Worm (Caenorhabditis elegans): Measurements from ENCODE around the gene F08F3.8.

F08F3.8 gene

ce11 chrV:5459806-5460205 lies 27.4 kb upstream of the F08F3.8 start, which contains the start of gene ZC317.2:
TSS of gene ZC317.2 (plus strand) at chrV:5460106.
- TF ChIP-seq unc-130 (GFP tag; optimal IDR thresholded peaks at IDR 0.05), result no peak
- TF ChIP-seq aha-1 (tag), result peak; percentile 53

ce11 chrV:5454955-5455354 lies 22.6 kb upstream of the F08F3.8 start:
- TF ChIP-seq fkh-10 (GFP tag; optimal IDR thresholded peaks at IDR 0.05) (peak; percentile 74), mdl-1 (tag; optimal IDR thresholded peaks at IDR 0.05) (no peak)

DNA sequence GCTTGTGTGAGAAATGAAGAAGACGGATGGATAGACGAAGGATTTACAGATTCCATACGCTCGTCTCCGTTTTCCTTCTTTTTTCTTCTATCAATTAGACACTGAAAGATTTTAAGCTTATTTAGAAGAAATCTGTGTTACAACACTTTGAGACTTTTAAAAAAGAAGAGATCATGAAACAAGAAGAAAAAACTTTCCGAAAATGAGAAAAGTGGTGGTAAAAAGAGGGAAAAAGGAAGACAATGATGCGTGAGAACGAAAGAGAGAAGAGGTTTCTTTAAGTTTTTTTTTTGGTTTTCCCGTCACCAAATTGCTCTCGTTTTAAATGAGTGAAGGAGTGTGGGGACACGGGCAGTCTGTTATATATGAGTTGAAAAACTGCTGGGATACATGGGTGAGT lies 21.2 kb upstream of the F08F3.8 start, which contains the start of gene glc-3:
TSS of gene glc-3 (minus strand) at position 101 of the 400 bp plus-strand sequence.
- TF ChIP-seq nhr-76 (tag; optimal IDR thresholded peaks at IDR 0.05), result no peak
- TF ChIP-seq sdz-12 (GFP tag; optimal IDR thresholded peaks at IDR 0.05), result no peak
- no peak for TF ChIP-seq D1046.2 (GFP tag; IDR thresholded peaks at IDR 0.05)
- TF ChIP-seq nhr-25 (tag; optimal IDR thresholded peaks at IDR 0.05; ENCODE audit: borderline replicate concordance, insufficient read depth), result no peak
- TF ChIP-seq fos-1 (tag; optimal IDR thresholded peaks at IDR 0.05), result no peak
- TF ChIP-seq lin-15B (tag; optimal IDR thresholded peaks at IDR 0.05), result no peak
- TF ChIP-seq aha-1 (tag), result no peak
- TF ChIP-seq dmd-9 (GFP tag; IDR thresholded peaks at IDR 0.05), result no peak
- no peak for TF ChIP-seq zfp-2 (tag; optimal IDR thresholded peaks at IDR 0.05)
- no peak for TF ChIP-seq zfp-3 (GFP tag; conservative IDR thresholded peaks at IDR 0.05)
- TF ChIP-seq saeg-2 (GFP tag; IDR thresholded peaks at IDR 0.05), result no peak
- no peak for TF ChIP-seq ceh-28 (tag; optimal IDR thresholded peaks at IDR 0.05)
- no peak for TF ChIP-seq ama-1 (optimal IDR thresholded peaks at IDR 0.05)
- no peak for TF ChIP-seq snpc-1.2 (GFP tag; IDR thresholded peaks at IDR 0.05)
- no peak for TF ChIP-seq daf-16 (GFP tag; optimal IDR thresholded peaks at IDR 0.05)
- no peak for TF ChIP-seq daf-16 (tag; optimal IDR thresholded peaks at IDR 0.05)
- no peak for TF ChIP-seq nhr-77 (tag; optimal IDR thresholded peaks at IDR 0.05)
- TF ChIP-seq pha-4 (GFP tag; IDR thresholded peaks at IDR 0.05), result no peak
- no peak for TF ChIP-seq pha-4 (tag; optimal IDR thresholded peaks at IDR 0.05)

DNA sequence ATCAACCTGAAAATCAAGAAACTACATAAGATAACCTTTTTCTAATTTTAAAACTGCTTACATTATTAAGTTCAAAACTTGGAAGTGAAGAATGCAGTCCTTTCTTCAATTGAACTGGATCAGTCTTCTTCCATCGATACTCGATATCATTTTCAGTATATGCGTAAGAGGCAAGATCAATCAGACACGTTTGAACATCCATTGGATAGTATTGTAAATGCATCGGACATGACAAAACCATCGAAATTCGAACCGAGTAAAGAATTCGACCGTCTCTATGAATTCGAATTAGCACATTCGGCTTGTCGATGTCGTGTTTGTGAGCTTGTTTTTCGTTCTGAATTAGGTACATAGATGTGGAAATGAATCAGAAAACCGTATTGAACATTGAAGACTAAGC lies 18.3 kb upstream of the F08F3.8 start:
- TF ChIP-seq aha-1 (tag) (peak; percentile 73), unc-62 (GFP tag; optimal IDR thresholded peaks at IDR 0.05 in 1 of 2) (peak in 1 of 2 experiments; percentile 82), unc-62 (tag; optimal IDR thresholded peaks at IDR 0.05) (no peak), madf-9 (GFP tag; conservative IDR thresholded peaks at IDR 0.05) (no peak)

DNA sequence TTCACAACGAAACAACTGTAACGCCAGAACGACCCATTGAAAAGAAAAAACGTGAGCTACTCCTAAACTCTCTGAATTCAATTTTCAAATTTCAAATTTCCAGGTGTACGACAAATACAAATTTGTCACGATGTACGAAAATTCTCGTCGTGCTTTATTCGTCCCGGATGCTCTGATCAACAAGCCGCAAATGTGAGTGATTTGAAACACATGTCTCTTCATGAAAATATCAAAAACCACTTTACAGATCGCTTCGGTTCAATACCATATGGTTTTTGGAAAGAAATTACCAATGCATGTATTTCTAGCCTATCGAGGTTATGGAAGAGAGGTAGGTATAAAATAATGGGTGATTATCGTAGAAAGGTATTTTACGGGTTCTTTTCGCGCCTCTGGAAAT lies 14.7 kb upstream of the F08F3.8 start:
- no peak for TF ChIP-seq nhr-25 (tag; optimal IDR thresholded peaks at IDR 0.05; ENCODE audit: borderline replicate concordance, insufficient read depth)
- no peak for TF ChIP-seq R02D3.7 (tag; optimal IDR thresholded peaks at IDR 0.05)
- no peak for TF ChIP-seq php-3 (GFP tag; IDR thresholded peaks at IDR 0.05)
- TF ChIP-seq hif-1 (tag; optimal IDR thresholded peaks at IDR 0.05), result no peak
- no peak for TF ChIP-seq unc-39 (tag; optimal IDR thresholded peaks at IDR 0.05)
- peak; percentile 45 for TF ChIP-seq aha-1 (tag)
- TF ChIP-seq nhr-11 (tag; optimal IDR thresholded peaks at IDR 0.05), result no peak
- TF ChIP-seq ceh-62 (tag; optimal IDR thresholded peaks at IDR 0.05), result no peak

DNA sequence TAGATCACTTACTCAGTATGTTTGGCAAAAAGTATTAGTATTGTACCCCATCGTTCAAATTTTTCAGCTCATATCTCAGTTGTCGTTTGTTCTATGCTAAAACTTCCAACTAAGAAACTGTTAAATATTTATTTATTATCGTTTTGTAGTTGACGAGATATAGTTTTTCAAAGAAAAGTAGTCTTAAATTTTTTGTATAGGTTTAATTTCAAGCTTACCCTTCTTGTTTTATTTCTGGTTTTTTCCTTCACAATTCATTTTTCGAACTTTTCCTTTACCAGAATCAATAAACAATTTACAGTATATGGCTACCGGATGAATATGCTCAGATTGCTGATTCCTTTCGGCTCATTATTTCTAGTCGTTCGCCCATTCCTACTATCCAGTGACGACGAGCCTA lies 13.4 kb upstream of the F08F3.8 start, which contains the start of gene F08F3.1:
TSS of gene F08F3.1 (plus strand) at position 301 of the 400 bp plus-strand sequence.
- TF ChIP-seq unc-62 (GFP tag; optimal IDR thresholded peaks at IDR 0.05 in 1 of 2) (peak in 1 of 2 experiments; percentile 89), unc-62 (tag; optimal IDR thresholded peaks at IDR 0.05) (no peak), ztf-11 (tag; optimal IDR thresholded peaks at IDR 0.05) (no peak)

ce11 chrV:5444037-5444436 lies 11.6 kb upstream of the F08F3.8 start:
- no peak for TF ChIP-seq nhr-111 (GFP tag; optimal IDR thresholded peaks at IDR 0.05)
- TF ChIP-seq unc-62 (GFP tag; optimal IDR thresholded peaks at IDR 0.05 in 1 of 2), result peak in 1 of 2 experiments; percentile 57
- TF ChIP-seq unc-62 (tag; optimal IDR thresholded peaks at IDR 0.05), result no peak
- no peak for TF ChIP-seq zip-11 (GFP tag; IDR thresholded peaks at IDR 0.05)
- TF ChIP-seq snpc-1.2 (GFP tag; IDR thresholded peaks at IDR 0.05), result no peak
- no peak for TF ChIP-seq ceh-62 (tag; optimal IDR thresholded peaks at IDR 0.05)

Data from whole organism, L4 larva.